Fruit fly (Drosophila melanogaster) whole organism, embryonic: Measurements from ENCODE around the gene Nsf2.

Experiments
- CG11560 ChIP-seq: fragments of 200-800 bp; sonication (Bioruptor generic); IDR thresholded peaks from 3 replicates; pipeline ENCODE4 v1.3.6; 2022; ENCODE audit warnings: missing biosample characterization, missing genetic modification characterization
- Hr3 ChIP-seq: fragments of 200-800 bp; sonication (Bioruptor generic); optimal IDR thresholded peaks from 3 replicates; lab custom pipeline; 2016; ENCODE audit warnings: missing biosample characterization, missing genetic modification characterization
- Kr ChIP-seq: fragments of 200-800 bp; sonication (Bioruptor generic); optimal IDR thresholded peaks from 2 replicates; lab custom pipeline; 2017; ENCODE audit warnings: missing biosample characterization, mild to moderate bottlenecking, missing genetic modification characterization
- org-1 ChIP-seq: fragments of 200-800 bp; sonication (Bioruptor generic); optimal IDR thresholded peaks from 2 replicates; lab custom pipeline; 2017; ENCODE audit warnings: missing biosample characterization, missing genetic modification characterization
- pzg ChIP-seq: fragments of 200-800 bp; sonication (Bioruptor generic); optimal IDR thresholded peaks from 3 replicates; lab custom pipeline; 2018; ENCODE audit warnings: missing biosample characterization, mild to moderate bottlenecking, missing genetic modification characterization, moderate library complexity
- tgo ChIP-seq: fragments of 200-800 bp; sonication (Bioruptor generic); IDR thresholded peaks from 3 replicates; pipeline ENCODE4 v1.3.6; 2022; ENCODE audit warnings: missing biosample characterization, missing genetic modification characterization
- wor ChIP-seq: fragments of 200-800 bp; sonication (Bioruptor generic); IDR thresholded peaks from 2 replicates; pipeline ENCODE4 v1.3.6; 2022; ENCODE audit warnings: missing biosample characterization, missing genetic modification characterization

DNA sequence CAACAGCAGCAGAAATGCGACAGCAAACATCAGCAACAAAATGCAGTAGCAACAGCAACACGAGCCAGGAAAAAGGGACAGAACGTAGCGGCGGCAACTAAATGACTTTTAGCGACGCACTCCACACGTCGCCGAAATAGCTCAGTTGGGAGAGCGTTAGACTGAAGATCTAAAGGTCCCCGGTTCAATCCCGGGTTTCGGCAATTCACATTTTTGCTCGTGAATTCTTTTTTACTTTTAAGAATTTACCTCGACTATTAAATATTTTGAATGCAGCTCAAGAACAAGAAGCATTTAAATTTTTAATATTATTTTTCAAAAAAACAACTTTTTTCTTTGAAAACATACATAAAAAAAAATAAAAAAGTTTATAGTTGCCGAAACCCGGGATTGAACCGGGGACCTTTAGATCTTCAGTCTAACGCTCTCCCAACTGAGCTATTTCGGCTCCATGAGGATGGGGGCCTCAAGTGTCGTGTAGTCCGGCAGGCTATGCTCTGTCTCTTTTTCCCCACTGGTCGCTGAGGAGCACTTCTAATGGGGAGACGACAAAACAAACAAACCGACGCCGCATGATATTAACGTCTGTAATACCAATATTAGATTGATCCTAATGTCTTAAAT is 39.9 kb downstream of the Nsf2 start:
- TF ChIP-seq tgo (GFP tag; lab: Robert Waterston, UW) (no peak), org-1 (GFP tag; lab: Kevin White, UChicago) (no peak), Hr3 (GFP tag; lab: Kevin White, UChicago) (no peak), pzg (GFP tag; lab: Kevin White, UChicago) (no peak), wor (GFP tag; lab: Robert Waterston, UW) (no peak), Kr (GFP tag; lab: Kevin White, UChicago) (no peak), CG11560 (tag; lab: Robert Waterston, UW) (no peak)
